Worm (Caenorhabditis elegans) whole organism, L4 larva: Measurements from ENCODE around the gene C16C8.27.

Experiments
- lin-15B ChIP-seq: fragments of 150-350 bp; sonication (generic microtip); optimal IDR thresholded peaks from 3 replicates; lab custom pipeline; 2014; ENCODE audit warnings: missing biosample characterization, missing genetic modification characterization
- pha-4 ChIP-seq, 2 experiments: fragments of 150-350 bp in 1 of 2; fragments of 200-800 bp in 1 of 2; sonication (Bioruptor generic) in 1 of 2; IDR thresholded peaks in 1 of 2; optimal IDR thresholded peaks in 1 of 2; 2 replicates each; pipeline versions ENCODE4 v1.3.6 to Lab custom; 2014 to 2022; ENCODE audit warnings: missing genetic modification characterization in 2 of 2, missing genetic modification reagents in 2 of 2, missing biosample characterization in 1 of 2, missing compliant biosample characterization in 1 of 2

DNA sequence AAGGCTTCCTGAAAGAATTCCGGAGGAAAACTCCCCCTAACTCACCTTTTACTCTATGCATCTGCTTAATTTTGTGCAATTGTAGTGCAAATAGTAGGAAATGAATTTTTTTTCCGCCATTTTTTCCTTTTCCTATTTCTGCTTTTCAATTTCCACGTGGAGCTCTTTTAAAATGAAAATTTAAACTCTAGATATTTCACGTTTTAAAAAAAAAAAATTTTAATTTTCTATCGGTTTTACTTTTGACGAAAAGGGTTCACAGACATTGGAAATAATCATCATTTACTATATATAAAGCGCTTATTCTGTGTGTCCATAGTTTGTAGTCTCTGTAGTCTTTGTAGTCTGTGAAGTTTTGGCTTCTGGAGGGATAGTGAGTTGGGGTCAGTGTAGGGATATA is 40.1 kb downstream of the C16C8.27 start, which contains the start of gene Y49F6B.8:
- TF ChIP-seq pha-4 (GFP tag; IDR thresholded peaks at IDR 0.05; lab: Robert Waterston, UW): no peak
- no peak for TF ChIP-seq pha-4 (tag; optimal IDR thresholded peaks at IDR 0.05; lab: Kevin White, UChicago)
- no peak for TF ChIP-seq lin-15B (tag; lab: Kevin White, UChicago)
